Fruit fly (Drosophila melanogaster) whole organism, embryonic: ENCODE results near the gene cactin.

Experiments
- Atf3 ChIP-seq: fragments of 200-800 bp; sonication (Bioruptor generic); optimal IDR thresholded peaks from 3 replicates; lab custom pipeline; 2016; ENCODE audit warnings: missing biosample characterization, missing genetic modification characterization
- Bgb ChIP-seq: fragments of 200-800 bp; sonication (Bioruptor generic); IDR thresholded peaks from 2 replicates; pipeline ENCODE4 v1.3.6; 2022; ENCODE audit warnings: missing biosample characterization, missing genetic modification characterization; ENCODE audit not compliant: partially characterized antibody
- CG10274 ChIP-seq: fragments of 200-800 bp; sonication (Bioruptor generic); optimal IDR thresholded peaks from 3 replicates; lab custom pipeline; 2017; ENCODE audit warnings: missing biosample characterization, mild to moderate bottlenecking, missing genetic modification characterization
- CG10321 ChIP-seq: fragments of 200-800 bp; sonication (Bioruptor generic); IDR thresholded peaks from 2 replicates; pipeline ENCODE4 v1.3.6; 2022; ENCODE audit warnings: missing biosample characterization, missing genetic modification characterization
- CG10431 ChIP-seq: fragments of 200-800 bp; sonication (Bioruptor generic); optimal IDR thresholded peaks from 3 replicates; lab custom pipeline; 2018; ENCODE audit warnings: missing biosample characterization, mild to moderate bottlenecking, missing genetic modification characterization
- CG10959 ChIP-seq: fragments of 200-800 bp; sonication (Bioruptor generic); IDR thresholded peaks from 2 replicates; pipeline ENCODE4 v1.3.6; 2022; ENCODE audit warnings: missing biosample characterization, missing genetic modification characterization
- CG13123 ChIP-seq: fragments of 200-800 bp; sonication (Bioruptor generic); optimal IDR thresholded peaks from 2 replicates; lab custom pipeline; 2016; ENCODE audit warnings: missing biosample characterization, missing genetic modification characterization
- CG15514 ChIP-seq: fragments of 200-800 bp; sonication (Bioruptor generic); optimal IDR thresholded peaks from 3 replicates; lab custom pipeline; 2017; ENCODE audit warnings: missing biosample characterization, missing genetic modification characterization, mild to moderate bottlenecking, moderate library complexity, missing genetic modification reagents
- CG17361 ChIP-seq: fragments of 200-800 bp; sonication (Bioruptor generic); IDR thresholded peaks from 3 replicates; pipeline ENCODE4 v1.3.6; 2022; ENCODE audit warnings: missing biosample characterization, missing genetic modification characterization
- CG18619 ChIP-seq: fragments of 200-800 bp; sonication (Bioruptor generic); optimal IDR thresholded peaks from 3 replicates; lab custom pipeline; 2017; ENCODE audit warnings: missing biosample characterization, mild to moderate bottlenecking, missing genetic modification characterization
- CG2875 ChIP-seq: fragments of 200-800 bp; sonication (Bioruptor generic); optimal IDR thresholded peaks from 2 replicates; lab custom pipeline; 2017; ENCODE audit warnings: missing biosample characterization, mild to moderate bottlenecking, missing genetic modification characterization, missing genetic modification reagents
- CG3065 ChIP-seq: fragments of 200-800 bp; sonication (Bioruptor generic); optimal IDR thresholded peaks from 2 replicates; lab custom pipeline; 2016; ENCODE audit warnings: missing biosample characterization, missing genetic modification characterization
- CG32767 ChIP-seq: fragments of 200-800 bp; sonication (Bioruptor generic); IDR thresholded peaks from 2 replicates; pipeline ENCODE4 v1.3.6; 2022; ENCODE audit warnings: missing biosample characterization, missing genetic modification characterization
- CG34224 ChIP-seq: fragments of 200-800 bp; sonication (Bioruptor generic); IDR thresholded peaks from 3 replicates; pipeline ENCODE4 v1.3.6; 2022; ENCODE audit warnings: missing biosample characterization, missing genetic modification characterization; ENCODE audit not compliant: partially characterized antibody
- CG3995 ChIP-seq: fragments of 200-800 bp; sonication (Bioruptor generic); optimal IDR thresholded peaks from 3 replicates; lab custom pipeline; 2016; ENCODE audit warnings: missing biosample characterization, missing genetic modification characterization
- CG4424 ChIP-seq: fragments of 200-800 bp; sonication (Bioruptor generic); optimal IDR thresholded peaks from 3 replicates; lab custom pipeline; 2016; ENCODE audit warnings: missing biosample characterization, missing genetic modification characterization
- CG4820 ChIP-seq: fragments of 200-800 bp; sonication (Bioruptor generic); optimal IDR thresholded peaks from 3 replicates; lab custom pipeline; 2016; ENCODE audit warnings: missing biosample characterization, missing genetic modification characterization
- CG6854 ChIP-seq: fragments of 200-800 bp; sonication (Bioruptor generic); optimal IDR thresholded peaks from 3 replicates; lab custom pipeline; 2017; ENCODE audit warnings: missing biosample characterization, mild to moderate bottlenecking, missing genetic modification characterization
- CG8924 ChIP-seq: fragments of 200-800 bp; optimal IDR thresholded peaks from 3 replicates; lab custom pipeline; 2019; ENCODE audit warnings: missing biosample characterization, mild to moderate bottlenecking, missing genetic modification characterization, moderate library complexity
- CG9876 ChIP-seq: fragments of 200-800 bp; sonication (Bioruptor generic); optimal IDR thresholded peaks from 2 replicates; lab custom pipeline; 2016; ENCODE audit warnings: missing biosample characterization, missing genetic modification characterization
- Chrac-16 ChIP-seq: fragments of 200-800 bp; sonication (Bioruptor generic); optimal IDR thresholded peaks from 3 replicates; lab custom pipeline; 2016; ENCODE audit warnings: missing biosample characterization, missing genetic modification characterization
- Doc3 ChIP-seq: fragments of 200-800 bp; sonication (Bioruptor generic); IDR thresholded peaks from 3 replicates; pipeline ENCODE4 v1.3.6; 2022; ENCODE audit warnings: missing biosample characterization, missing genetic modification characterization; ENCODE audit not compliant: partially characterized antibody
- Mrtf ChIP-seq: fragments of 200-800 bp; sonication (Bioruptor generic); IDR thresholded peaks from 3 replicates; pipeline ENCODE4 v1.3.6; 2022; ENCODE audit warnings: missing biosample characterization, missing genetic modification characterization
- NFAT ChIP-seq: fragments of 200-800 bp; sonication (Bioruptor generic); IDR thresholded peaks from 2 replicates; pipeline ENCODE4 v1.3.6; 2022; ENCODE audit warnings: missing biosample characterization, missing genetic modification characterization
- NK7.1 ChIP-seq: fragments of 200-800 bp; sonication (Bioruptor generic); optimal IDR thresholded peaks from 3 replicates; lab custom pipeline; 2016; ENCODE audit warnings: missing biosample characterization, missing genetic modification characterization
- NfI ChIP-seq: fragments of 200-800 bp; sonication (Bioruptor generic); optimal IDR thresholded peaks from 3 replicates; lab custom pipeline; 2018; ENCODE audit warnings: missing biosample characterization, mild to moderate bottlenecking, missing genetic modification characterization, moderate library complexity
- Rx ChIP-seq: fragments of 200-800 bp; sonication (Bioruptor generic); IDR thresholded peaks from 2 replicates; pipeline ENCODE4 v1.3.6; 2022; ENCODE audit warnings: missing biosample characterization, missing genetic modification characterization
- Scr ChIP-seq: fragments of 200-800 bp; sonication (Bioruptor generic); IDR thresholded peaks from 2 replicates; pipeline ENCODE4 v1.3.6; 2022; ENCODE audit warnings: missing biosample characterization, missing genetic modification characterization; ENCODE audit not compliant: partially characterized antibody
- ac ChIP-seq: fragments of 200-800 bp; sonication (Bioruptor generic); optimal IDR thresholded peaks from 3 replicates; lab custom pipeline; 2017; ENCODE audit warnings: missing biosample characterization, mild to moderate bottlenecking, missing genetic modification characterization
- ap ChIP-seq: fragments of 200-800 bp; sonication (Bioruptor generic); IDR thresholded peaks from 2 replicates; pipeline ENCODE4 v1.3.6; 2022; ENCODE audit warnings: missing biosample characterization, missing genetic modification characterization
- dan ChIP-seq: fragments of 200-800 bp; sonication (Bioruptor generic); IDR thresholded peaks from 2 replicates; pipeline ENCODE4 v1.3.6; 2022; ENCODE audit warnings: missing biosample characterization, missing genetic modification characterization
- dmrt11E ChIP-seq: fragments of 200-800 bp; sonication (Bioruptor generic); optimal IDR thresholded peaks from 3 replicates; lab custom pipeline; 2018; ENCODE audit warnings: missing biosample characterization, mild to moderate bottlenecking, missing genetic modification characterization, moderate library complexity
- fd102C ChIP-seq: fragments of 200-800 bp; sonication (Bioruptor generic); optimal IDR thresholded peaks from 2 replicates; lab custom pipeline; 2018; ENCODE audit warnings: missing biosample characterization, mild to moderate bottlenecking, missing genetic modification characterization, moderate library complexity
- gcm ChIP-seq: fragments of 200-800 bp; sonication (Bioruptor generic); optimal IDR thresholded peaks from 2 replicates; lab custom pipeline; 2019; ENCODE audit warnings: missing biosample characterization, mild to moderate bottlenecking, missing genetic modification characterization, moderate library complexity
- grn ChIP-seq: fragments of 200-800 bp; sonication (Bioruptor generic); optimal IDR thresholded peaks from 3 replicates; lab custom pipeline; 2017; ENCODE audit warnings: missing biosample characterization, missing genetic modification characterization
- gsb-n ChIP-seq: fragments of 200-800 bp; sonication (Bioruptor generic); optimal IDR thresholded peaks from 3 replicates; lab custom pipeline; 2018; ENCODE audit warnings: missing biosample characterization, mild to moderate bottlenecking, missing genetic modification characterization
- ham ChIP-seq: fragments of 200-800 bp; sonication (Bioruptor generic); IDR thresholded peaks from 2 replicates; pipeline ENCODE4 v1.3.6; 2022; ENCODE audit warnings: missing biosample characterization, missing genetic modification characterization
- kah ChIP-seq: fragments of 200-800 bp; sonication (Bioruptor generic); optimal IDR thresholded peaks from 2 replicates; lab custom pipeline; 2018; ENCODE audit warnings: missing biosample characterization, mild to moderate bottlenecking, missing genetic modification characterization
- kay ChIP-seq: fragments of 200-800 bp; sonication (Bioruptor generic); optimal IDR thresholded peaks from 2 replicates; lab custom pipeline; 2016; ENCODE audit warnings: missing biosample characterization, missing genetic modification characterization
- knrl ChIP-seq: fragments of 200-800 bp; sonication (Bioruptor generic); IDR thresholded peaks from 3 replicates; pipeline ENCODE4 v1.3.6; 2022; ENCODE audit warnings: missing biosample characterization, missing genetic modification characterization; ENCODE audit not compliant: partially characterized antibody
- lab ChIP-seq: fragments of 200-800 bp; sonication (Bioruptor generic); optimal IDR thresholded peaks from 3 replicates; lab custom pipeline; 2017; ENCODE audit warnings: missing biosample characterization, missing genetic modification characterization, mild to moderate bottlenecking, moderate library complexity, missing genetic modification reagents
- lbe ChIP-seq: fragments of 200-800 bp; sonication (Bioruptor generic); optimal IDR thresholded peaks from 2 replicates; lab custom pipeline; 2016; ENCODE audit warnings: missing biosample characterization, mild to moderate bottlenecking, missing genetic modification characterization
- luna ChIP-seq: fragments of 200-800 bp; sonication (Bioruptor generic); optimal IDR thresholded peaks from 2 replicates; lab custom pipeline; 2016; ENCODE audit warnings: missing biosample characterization, missing genetic modification characterization
- maf-S ChIP-seq: fragments of 200-800 bp; sonication (Bioruptor generic); optimal IDR thresholded peaks from 2 replicates; lab custom pipeline; 2016; ENCODE audit warnings: missing biosample characterization, missing genetic modification characterization
- mirr ChIP-seq: fragments of 200-800 bp; sonication (Bioruptor generic); optimal IDR thresholded peaks from 3 replicates; lab custom pipeline; 2018; ENCODE audit warnings: missing biosample characterization, mild to moderate bottlenecking, missing genetic modification characterization
- odd ChIP-seq: fragments of 200-800 bp; sonication (Bioruptor generic); optimal IDR thresholded peaks from 2 replicates; lab custom pipeline; 2017; ENCODE audit warnings: missing biosample characterization, mild to moderate bottlenecking, missing genetic modification characterization
- p53 ChIP-seq: fragments of 200-800 bp; sonication (Bioruptor generic); optimal IDR thresholded peaks from 2 replicates; lab custom pipeline; 2016; ENCODE audit warnings: missing biosample characterization, missing genetic modification characterization
- pita ChIP-seq: fragments of 200-800 bp; sonication (Bioruptor generic); optimal IDR thresholded peaks from 2 replicates; lab custom pipeline; 2017; ENCODE audit warnings: missing biosample characterization, mild to moderate bottlenecking, missing genetic modification characterization
- sisA ChIP-seq: fragments of 200-800 bp; sonication (Bioruptor generic); IDR thresholded peaks from 2 replicates; pipeline ENCODE4 v1.3.6; 2022; ENCODE audit warnings: missing biosample characterization, missing genetic modification characterization
- sna ChIP-seq: fragments of 200-800 bp; sonication (Bioruptor generic); IDR thresholded peaks from 2 replicates; pipeline ENCODE4 v1.3.6; 2022; ENCODE audit warnings: missing biosample characterization, missing genetic modification characterization; ENCODE audit not compliant: partially characterized antibody
- so ChIP-seq: fragments of 200-800 bp; sonication (Bioruptor generic); IDR thresholded peaks from 3 replicates; pipeline ENCODE4 v1.3.6; 2022; ENCODE audit warnings: missing biosample characterization, missing genetic modification characterization
- wor ChIP-seq: fragments of 200-800 bp; sonication (Bioruptor generic); IDR thresholded peaks from 2 replicates; pipeline ENCODE4 v1.3.6; 2022; ENCODE audit warnings: missing biosample characterization, missing genetic modification characterization

The cactin gene

dm6 chrX:20423747-20424165 lies at the start of gene cactin, which contains the start of gene Pp4-19C (continued):
- no peak for TF ChIP-seq lab (GFP tag; lab: Kevin White, UChicago)
- TF ChIP-seq kah (GFP tag; lab: Kevin White, UChicago): no peak
- no peak for TF ChIP-seq NFAT (GFP tag; lab: Robert Waterston, UW)
- peak; percentile 71 for TF ChIP-seq kay
- TF ChIP-seq gsb-n (tag; lab: Kevin White, UChicago): no peak
- TF ChIP-seq NK7.1 (GFP tag; lab: Kevin White, UChicago): no peak
- TF ChIP-seq CG18619 (GFP tag; lab: Kevin White, UChicago): no peak
- no peak for TF ChIP-seq luna (GFP tag; lab: Kevin White, UChicago)
- TF ChIP-seq knrl: peak; percentile 93
- no peak for TF ChIP-seq CG2875 (GFP tag; lab: Kevin White, UChicago)
- no peak for TF ChIP-seq odd (GFP tag; lab: Kevin White, UChicago)
- no peak for TF ChIP-seq Chrac-16
- TF ChIP-seq ap (GFP tag; lab: Robert Waterston, UW): no peak
- TF ChIP-seq mirr (GFP tag; lab: Kevin White, UChicago): no peak
- TF ChIP-seq Scr (GFP tag; lab: Robert Waterston, UW): peak; percentile 91
- TF ChIP-seq so (GFP tag; lab: Robert Waterston, UW): no peak
- TF ChIP-seq CG10274: no peak
- TF ChIP-seq CG4820 (GFP tag; lab: Kevin White, UChicago): no peak
- TF ChIP-seq CG13123 (GFP tag; lab: Kevin White, UChicago): no peak
- TF ChIP-seq ac: no peak
- TF ChIP-seq CG4424 (GFP tag; lab: Kevin White, UChicago): peak; percentile 14
- TF ChIP-seq CG10321 (GFP tag; lab: Robert Waterston, UW): no peak
- no peak for TF ChIP-seq pita (GFP tag; lab: Kevin White, UChicago)
- TF ChIP-seq gcm (GFP tag; lab: Kevin White, UChicago): no peak
- no peak for TF ChIP-seq Atf3
- peak; percentile 84 for TF ChIP-seq Doc3 (GFP tag; lab: Robert Waterston, UW)
- no peak for TF ChIP-seq CG10959
- TF ChIP-seq CG6854 (GFP tag; lab: Kevin White, UChicago): no peak
- no peak for TF ChIP-seq Mrtf (GFP tag; lab: Robert Waterston, UW)
- no peak for TF ChIP-seq CG9876
- no peak for TF ChIP-seq dan
- 0 out of 2 replicates have a peak, but pooled peaks have one; percentile 25 for TF ChIP-seq sisA
- peak; percentile 83 for TF ChIP-seq CG34224 (GFP tag; lab: Robert Waterston, UW)
- peak; percentile 4 for TF ChIP-seq CG15514 (GFP tag; lab: Kevin White, UChicago)
- no peak for TF ChIP-seq fd102C (GFP tag; lab: Kevin White, UChicago)
- no peak for TF ChIP-seq CG32767 (GFP tag; lab: Robert Waterston, UW)
- no peak for TF ChIP-seq wor (GFP tag; lab: Robert Waterston, UW)
- TF ChIP-seq sna: peak; percentile 86
- no peak for TF ChIP-seq grn (GFP tag; lab: Kevin White, UChicago)
- TF ChIP-seq Rx (GFP tag; lab: Robert Waterston, UW): no peak
- peak; percentile 60 for TF ChIP-seq CG3995 (GFP tag; lab: Kevin White, UChicago)
- TF ChIP-seq CG10431: no peak
- no peak for TF ChIP-seq NfI
- TF ChIP-seq p53 (GFP tag; lab: Kevin White, UChicago): no peak
- peak; percentile 76 for TF ChIP-seq Bgb (GFP tag; lab: Robert Waterston, UW)
- no peak for TF ChIP-seq ham (GFP tag; lab: Robert Waterston, UW)
- no peak for TF ChIP-seq CG3065 (GFP tag; lab: Kevin White, UChicago)
- peak; percentile 28 for TF ChIP-seq dmrt11E (tag; lab: Kevin White, UChicago)
- peak; percentile 40 for TF ChIP-seq CG8924 (tag; lab: Kevin White, UChicago)
- TF ChIP-seq maf-S (GFP tag; lab: Kevin White, UChicago): no peak
- 0 out of 3 replicates have a peak, but pooled peaks have one; percentile 30 for TF ChIP-seq CG17361
- peak; percentile 6 for TF ChIP-seq lbe (GFP tag; lab: Kevin White, UChicago)
